Worm (Caenorhabditis elegans): ENCODE data around the gene str-208.

str-208 gene

DNA sequence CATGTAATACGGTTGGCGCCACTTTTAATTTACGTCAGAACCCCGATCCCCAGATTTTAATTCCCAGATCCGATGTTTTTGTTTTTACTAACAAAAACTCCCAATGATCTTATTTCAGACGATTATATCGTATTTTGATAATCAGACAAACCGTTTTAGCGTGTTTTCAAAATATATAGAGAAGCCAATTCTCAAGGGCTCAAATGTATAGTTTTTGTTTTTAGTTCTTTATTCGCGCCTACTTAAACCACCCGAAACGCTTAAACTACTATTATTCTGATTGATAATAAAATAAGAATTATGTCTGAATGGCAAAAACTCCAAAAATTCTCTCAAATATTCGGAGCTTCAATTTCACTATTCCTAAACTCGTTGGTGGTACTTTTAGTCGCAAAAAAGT is at the start of gene str-208:
Gene str-208 (plus strand): TSS at position 301 of the 400 bp plus-strand sequence.
- no peak for TF ChIP-seq ceh-83 (GFP tag; optimal IDR thresholded peaks at IDR 0.05)
- no peak for TF ChIP-seq ceh-39 (tag; optimal IDR thresholded peaks at IDR 0.05)
- TF ChIP-seq snpc-4 (tag; optimal IDR thresholded peaks at IDR 0.05): no peak
- no peak for TF ChIP-seq cnd-1 (tag; optimal IDR thresholded peaks at IDR 0.05)
- no peak for TF ChIP-seq ztf-11 (tag; optimal IDR thresholded peaks at IDR 0.05)
- TF ChIP-seq lin-13 (tag; optimal IDR thresholded peaks at IDR 0.05): no peak
- TF ChIP-seq pha-4 (tag; optimal IDR thresholded peaks at IDR 0.05): no peak

DNA sequence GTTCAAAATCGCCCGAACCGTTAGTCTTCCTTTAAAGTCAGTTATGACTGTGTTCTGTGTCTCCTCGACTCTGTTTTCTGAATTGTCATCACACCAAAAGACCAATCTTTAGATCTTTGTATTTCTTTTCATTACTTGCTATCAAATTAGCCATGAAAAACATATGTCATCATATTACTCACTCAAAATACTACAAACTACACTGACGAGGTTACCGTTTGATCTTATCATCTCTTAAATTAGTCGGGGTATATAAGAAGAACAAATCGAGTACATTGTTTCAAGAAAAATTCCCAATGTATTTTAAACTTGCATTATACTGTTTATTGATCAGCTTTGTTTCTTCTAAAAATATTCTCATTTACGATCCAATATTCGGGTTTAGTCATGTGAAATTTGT is 48.0 kb upstream of the str-208 start, which contains the start of gene ugt-13:
Gene ugt-13 (plus strand): TSS at position 294 of the 400 bp plus-strand sequence.
- TF ChIP-seq unc-62 (GFP tag; optimal IDR thresholded peaks at IDR 0.05) (no peak), blmp-1 (tag; optimal IDR thresholded peaks at IDR 0.05) (no peak), bed-3 (GFP tag; optimal IDR thresholded peaks at IDR 0.05) (no peak), unc-39 (tag; optimal IDR thresholded peaks at IDR 0.05) (no peak)

DNA sequence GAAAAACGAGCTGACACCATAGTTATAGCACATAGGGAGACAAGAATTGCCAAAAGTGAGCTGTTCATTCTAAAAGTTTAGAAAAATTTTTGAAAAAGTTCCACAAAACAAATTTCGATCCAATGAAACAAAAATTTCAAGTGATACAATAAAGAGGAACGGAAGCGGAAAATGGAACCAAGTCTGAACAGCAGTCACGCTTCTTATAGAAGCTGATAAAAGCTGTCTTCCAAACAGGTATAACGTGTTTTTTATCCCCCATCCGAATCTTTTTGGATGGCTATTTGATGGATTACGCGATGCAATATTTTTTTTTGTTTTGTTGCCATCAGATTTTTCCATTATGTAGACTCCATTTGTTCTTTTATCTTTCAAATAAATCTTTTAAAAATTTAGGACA is 44.3 kb upstream of the str-208 start, which contains the start of gene H23N18.5:
Gene H23N18.5 (minus strand): TSS at position 69 of the 400 bp plus-strand sequence.
- TF ChIP-seq ceh-83 (GFP tag; optimal IDR thresholded peaks at IDR 0.05) (no peak), elt-1 (tag; optimal IDR thresholded peaks at IDR 0.05; ENCODE audit: borderline replicate concordance, insufficient read depth) (peak; percentile 0), drap-1 (GFP tag; optimal IDR thresholded peaks at IDR 0.05) (no peak)

DNA sequence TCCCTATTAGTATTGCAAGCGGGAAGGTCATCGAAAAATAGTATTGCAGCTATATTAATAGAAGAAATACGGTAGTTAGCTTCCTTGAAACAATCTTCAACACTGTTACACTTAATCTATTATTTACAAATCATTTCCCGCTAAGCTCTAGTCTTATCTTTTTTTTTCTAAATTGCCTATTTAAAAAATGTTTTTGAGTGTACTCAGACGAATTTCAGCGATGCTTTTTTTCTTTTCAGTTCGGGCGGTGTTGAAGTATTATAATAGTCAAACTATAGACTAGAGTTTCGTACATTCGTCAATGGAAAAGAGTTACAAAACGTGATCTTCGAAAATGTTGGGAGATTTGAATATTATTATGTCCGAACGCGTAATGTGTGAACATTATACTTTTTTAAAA is 42.8 kb upstream of the str-208 start:
- TF ChIP-seq unc-62 (GFP tag; optimal IDR thresholded peaks at IDR 0.05) (no peak), ceh-43 (GFP tag; optimal IDR thresholded peaks at IDR 0.05) (no peak), blmp-1 (tag; optimal IDR thresholded peaks at IDR 0.05) (no peak), drap-1 (GFP tag; optimal IDR thresholded peaks at IDR 0.05) (no peak), zip-8 (tag; optimal IDR thresholded peaks at IDR 0.05) (no peak), tbx-8 (GFP tag; optimal IDR thresholded peaks at IDR 0.05) (no peak), nhr-28 (tag; optimal IDR thresholded peaks at IDR 0.05) (no peak), ceh-39 (tag; optimal IDR thresholded peaks at IDR 0.05) (no peak), nhr-76 (tag; optimal IDR thresholded peaks at IDR 0.05) (no peak), lin-13 (tag; optimal IDR thresholded peaks at IDR 0.05) (no peak), mls-2 (tag; optimal IDR thresholded peaks at IDR 0.05) (no peak), unc-120 (tag; optimal IDR thresholded peaks at IDR 0.05; ENCODE audit: poor library complexity, severe bottlenecking) (no peak)

DNA sequence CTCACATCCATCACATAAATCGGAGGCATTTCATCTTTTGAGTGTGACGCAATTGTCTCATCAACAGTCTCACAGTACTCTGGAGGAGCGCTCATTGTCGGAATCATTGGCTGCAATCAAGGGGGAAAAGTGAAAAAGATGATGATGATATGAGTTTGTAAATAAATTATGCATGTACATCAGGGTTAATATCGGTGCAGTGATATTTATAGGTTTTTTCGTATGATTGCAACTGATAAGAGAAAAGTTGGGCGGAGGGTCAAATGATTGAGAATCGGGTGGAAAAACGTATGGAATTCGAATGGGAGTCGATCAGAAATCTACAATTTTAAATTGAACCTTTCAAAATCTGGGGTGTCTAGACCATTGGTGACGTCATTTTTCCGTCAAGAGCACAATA is 41.8 kb upstream of the str-208 start, which contains the start of gene H23N18.6:
Gene H23N18.6 (minus strand): TSS at position 201 of the 400 bp plus-strand sequence.
- no peak for TF ChIP-seq nhr-237 (tag; optimal IDR thresholded peaks at IDR 0.05)
- TF ChIP-seq nhr-28 (tag; optimal IDR thresholded peaks at IDR 0.05): no peak
- no peak for TF ChIP-seq mls-2 (tag; optimal IDR thresholded peaks at IDR 0.05)

DNA sequence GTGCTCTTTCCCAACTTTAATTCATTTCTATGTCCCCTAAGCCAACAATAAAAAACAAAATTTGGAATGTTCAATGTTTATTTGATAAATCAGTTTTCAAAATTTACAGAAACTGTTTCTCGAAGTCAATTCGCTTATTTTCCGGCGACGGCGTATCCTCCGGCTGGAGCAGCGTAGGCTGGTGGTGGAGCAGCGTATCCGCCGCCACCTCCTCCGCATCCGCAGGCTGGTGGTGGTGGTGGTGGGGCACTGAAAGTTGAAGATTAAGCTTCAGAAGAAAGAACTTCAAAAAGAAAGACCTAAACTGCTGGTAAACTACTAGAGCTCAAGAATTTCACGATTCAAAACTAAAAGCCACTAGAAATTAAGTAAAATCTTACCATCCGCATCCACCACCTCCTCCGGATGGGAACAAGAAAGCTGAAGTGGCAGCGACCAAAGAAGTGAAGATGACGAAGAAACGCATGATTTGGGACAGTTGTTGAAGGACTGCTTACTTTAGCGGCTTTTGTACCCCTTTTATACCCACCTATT is 38.5 kb upstream of the str-208 start, which contains the start of gene C02E7.7:
Gene C02E7.7 (minus strand): TSS at position 484 of the 534 bp plus-strand sequence.
- no peak for TF ChIP-seq mab-5 (tag; optimal IDR thresholded peaks at IDR 0.05)
- TF ChIP-seq nhr-237 (tag; optimal IDR thresholded peaks at IDR 0.05): no peak
- no peak for TF ChIP-seq unc-62 (GFP tag; optimal IDR thresholded peaks at IDR 0.05)
- no peak for TF ChIP-seq ces-1 (GFP tag; optimal IDR thresholded peaks at IDR 0.05)
- no peak for TF ChIP-seq bed-3 (GFP tag; optimal IDR thresholded peaks at IDR 0.05)
- no peak for TF ChIP-seq ham-2 (GFP tag; optimal IDR thresholded peaks at IDR 0.05)
- no peak for TF ChIP-seq nhr-28 (tag; optimal IDR thresholded peaks at IDR 0.05)
- no peak for TF ChIP-seq unc-120 (tag; optimal IDR thresholded peaks at IDR 0.05; ENCODE audit: poor library complexity, severe bottlenecking)
- no peak for TF ChIP-seq nhr-2 (tag; optimal IDR thresholded peaks at IDR 0.05)
- TF ChIP-seq sem-2 (GFP tag; optimal IDR thresholded peaks at IDR 0.05): no peak
- TF ChIP-seq blmp-1 (tag; optimal IDR thresholded peaks at IDR 0.05): no peak
- TF ChIP-seq nhr-12 (tag; optimal IDR thresholded peaks at IDR 0.05): no peak
- no peak for TF ChIP-seq sptf-1 (tag; optimal IDR thresholded peaks at IDR 0.05)
- TF ChIP-seq lin-13 (tag; optimal IDR thresholded peaks at IDR 0.05): no peak
- TF ChIP-seq mep-1 (tag; optimal IDR thresholded peaks at IDR 0.05): no peak
- no peak for TF ChIP-seq zip-8 (tag; optimal IDR thresholded peaks at IDR 0.05)
- no peak for TF ChIP-seq mls-2 (tag; optimal IDR thresholded peaks at IDR 0.05)
- TF ChIP-seq ceh-39 (tag; optimal IDR thresholded peaks at IDR 0.05): no peak
